Worm (Caenorhabditis elegans) whole organism, late embryonic: ENCODE data around the gene rga-9.

Experiments
- F13H6.1 ChIP-seq: sonication (generic microtip); optimal IDR thresholded peaks from 2 replicates; lab custom pipeline; 2016; ENCODE audit warnings: missing genetic modification characterization, missing compliant biosample characterization
- ceh-2 ChIP-seq: sonication (generic microtip); optimal IDR thresholded peaks from 2 replicates; lab custom pipeline; 2016; ENCODE audit warnings: missing genotype, missing genetic modification characterization, missing compliant biosample characterization
- ceh-9 ChIP-seq: sonication (generic microtip); optimal IDR thresholded peaks from 2 replicates; lab custom pipeline; 2016; ENCODE audit warnings: mild to moderate bottlenecking, missing genetic modification characterization, inconsistent platforms, missing compliant biosample characterization
- elt-2 ChIP-seq: sonication (generic microtip); optimal IDR thresholded peaks from 2 replicates; lab custom pipeline; 2016; ENCODE audit warnings: missing genetic modification reagents, missing genetic modification characterization, missing compliant biosample characterization
- fkh-10 ChIP-seq: fragments of 150-350 bp; optimal IDR thresholded peaks from 2 replicates; lab custom pipeline; 2014; ENCODE audit warnings: missing biosample characterization, missing genetic modification reagents, missing genetic modification characterization
- pag-3 ChIP-seq: sonication (generic microtip); optimal IDR thresholded peaks from 2 replicates; lab custom pipeline; 2016; ENCODE audit warnings: missing compliant biosample characterization, missing genetic modification characterization, borderline replicate concordance
- pax-1 ChIP-seq: fragments of 150-350 bp; optimal IDR thresholded peaks from 2 replicates; lab custom pipeline; 2014; ENCODE audit warnings: missing biosample characterization, missing genetic modification characterization
- pha-4 ChIP-seq: fragments of 150-350 bp; optimal IDR thresholded peaks from 2 replicates; lab custom pipeline; 2018; ENCODE audit warnings: missing biosample characterization, missing genetic modification reagents, missing genetic modification characterization
- sdc-2 ChIP-seq: sonication (generic microtip); optimal IDR thresholded peaks from 2 replicates; lab custom pipeline; 2016; ENCODE audit warnings: missing genotype, missing genetic modification characterization, missing compliant biosample characterization

ce11 chrII:15228005-15228404 is 40.0 kb upstream of the rga-9 start:
- TF ChIP-seq ceh-2 (tag; lab: Kevin White, UChicago) (no peak), pag-3 (tag; lab: Kevin White, UChicago) (no peak), pax-1 (no peak), fkh-10 (GFP tag; lab: Kevin White, UChicago) (no peak), F13H6.1 (tag; lab: Kevin White, UChicago) (no peak), pha-4 (tag; lab: Kevin White, UChicago) (no peak), elt-2 (tag; lab: Kevin White, UChicago) (no peak), ceh-9 (no peak), sdc-2 (tag; lab: Kevin White, UChicago) (no peak)
